Fruit fly (Drosophila melanogaster): Measurements from ENCODE around the gene CG2931.

dm6 chr3R:5591398-5591853 lies 23.0 kb upstream of the CG2931 start, which contains the start of the genes noi and Vha26:
- no peak for TF ChIP-seq rn (GFP tag; IDR thresholded peaks at IDR 0.05)
- TF ChIP-seq fd96Ca (GFP tag; IDR thresholded peaks at IDR 0.05): no peak
- no peak for TF ChIP-seq D1 (tag; optimal IDR thresholded peaks at IDR 0.05)
- TF ChIP-seq CG13204 (GFP tag; optimal IDR thresholded peaks at IDR 0.05): no peak
- TF ChIP-seq Pif1B (GFP tag; optimal IDR thresholded peaks at IDR 0.05): no peak
- no peak for TF ChIP-seq CG8301 (tag; optimal IDR thresholded peaks at IDR 0.05)
- no peak for TF ChIP-seq EcR (GFP tag; optimal IDR thresholded peaks at IDR 0.05)
- TF ChIP-seq CG15710 (tag; optimal IDR thresholded peaks at IDR 0.05): peak; percentile 15
- TF ChIP-seq CG4496 (GFP tag; IDR thresholded peaks at IDR 0.05): no peak
- no peak for TF ChIP-seq CG12605 (GFP tag; IDR thresholded peaks at IDR 0.05)
